Worm (Caenorhabditis elegans): ENCODE measurements around the gene tomm-70.

- TF ChIP-seq klf-2 (GFP tag; conservative IDR thresholded peaks at IDR 0.05) = no peak
- TF ChIP-seq T22C8.4 (GFP tag; IDR thresholded peaks at IDR 0.05) = no peak
- peak; percentile 94 for TF ChIP-seq cog-1 (tag; optimal IDR thresholded peaks at IDR 0.05)
- no peak for TF ChIP-seq med-1 (GFP tag; optimal IDR thresholded peaks at IDR 0.05; ENCODE audit: insufficient read depth)
- no peak; the same call in 1 of the 2 replicates for TF ChIP-seq ztf-23 (GFP tag; IDR thresholded peaks at IDR 0.05)
Observed at ce11 chrIII:8799964-8800795, 45.6 kb upstream of the tomm-70 start, which contains the start of gene F54F2.6.

All from whole organism, midembryonic.